Worm (Caenorhabditis elegans) whole organism, L4 larva: ENCODE results near the gene dnj-5.

ENCODE experiments used
- F37D6.2 ChIP-seq: sonication (generic microtip); optimal IDR thresholded peaks from 2 replicates; lab custom pipeline; 2016; ENCODE audit warnings: mild to moderate bottlenecking, missing genetic modification characterization, missing compliant biosample characterization
- R02D3.7 ChIP-seq: fragments of 150-350 bp; sonication (generic microtip); optimal IDR thresholded peaks from 3 replicates; lab custom pipeline; 2014; ENCODE audit warnings: missing biosample characterization, missing genetic modification characterization
- T26A8.4 ChIP-seq: fragments of 200-800 bp; sonication (Bioruptor generic); IDR thresholded peaks from 2 replicates; pipeline ENCODE4 v1.3.6; 2022; ENCODE audit warnings: missing genetic modification characterization, missing compliant biosample characterization
- Y75B8A.6 ChIP-seq: fragments of 200-800 bp; sonication (Bioruptor generic); IDR thresholded peaks from 2 replicates; pipeline ENCODE4 v1.3.6; 2022; ENCODE audit warnings: missing genetic modification reagents, missing genetic modification characterization, missing compliant biosample characterization
- aly-2 ChIP-seq: sonication (generic microtip); optimal IDR thresholded peaks from 2 replicates; lab custom pipeline; 2018; ENCODE audit warnings: missing biosample characterization, missing genetic modification characterization
- ceh-20 ChIP-seq: fragments of 200-800 bp; sonication (Bioruptor generic); IDR thresholded peaks from 2 replicates; pipeline ENCODE4 v1.3.6; 2022; ENCODE audit warnings: missing genetic modification reagents, missing genetic modification characterization, missing compliant biosample characterization
- ceh-28 ChIP-seq: fragments of 150-350 bp; optimal IDR thresholded peaks from 2 replicates; lab custom pipeline; 2014; ENCODE audit warnings: missing biosample characterization, missing genetic modification reagents, missing genetic modification characterization
- ceh-62 ChIP-seq: sonication (generic microtip); optimal IDR thresholded peaks from 2 replicates; lab custom pipeline; 2017; ENCODE audit warnings: missing biosample characterization, missing genetic modification characterization
- ces-1 ChIP-seq: fragments of 150-350 bp; sonication (generic microtip); optimal IDR thresholded peaks from 4 replicates; lab custom pipeline; 2014; ENCODE audit warnings: missing biosample characterization, missing genetic modification reagents, missing genetic modification characterization
- ctbp-1 ChIP-seq: fragments of 200-800 bp; sonication (Bioruptor generic); IDR thresholded peaks from 2 replicates; pipeline ENCODE4 v1.3.6; 2022; ENCODE audit warnings: missing genetic modification reagents, missing genetic modification characterization, missing compliant biosample characterization
- daf-16 ChIP-seq, 3 experiments: sonication (generic microtip); optimal IDR thresholded peaks; 2 replicates each; lab custom pipeline; 2016 to 2017; ENCODE audit warnings: missing genetic modification characterization in 3 of 3, missing genetic modification reagents in 3 of 3, mild to moderate bottlenecking in 2 of 3, missing compliant biosample characterization in 2 of 3, missing biosample characterization in 1 of 3, moderate library complexity in 1 of 3
- dmd-6 ChIP-seq: fragments of 200-800 bp; sonication (Bioruptor generic); IDR thresholded peaks from 2 replicates; pipeline ENCODE4 v1.3.6; 2022; ENCODE audit warnings: missing genetic modification reagents, missing genetic modification characterization, missing compliant biosample characterization
- dmd-8 ChIP-seq: fragments of 200-800 bp; sonication (Bioruptor generic); IDR thresholded peaks from 2 replicates; pipeline ENCODE4 v1.3.6; 2022; ENCODE audit warnings: missing genetic modification characterization, missing compliant biosample characterization
- dmd-9 ChIP-seq: fragments of 200-800 bp; sonication (Bioruptor generic); IDR thresholded peaks from 2 replicates; pipeline ENCODE4 v1.3.6; 2022; ENCODE audit warnings: missing genetic modification reagents, missing genetic modification characterization, missing compliant biosample characterization
- duxl-1 ChIP-seq: sonication (generic microtip); optimal IDR thresholded peaks from 2 replicates; lab custom pipeline; 2016; ENCODE audit warnings: mild to moderate bottlenecking, missing genetic modification characterization, moderate library complexity, missing compliant biosample characterization; ENCODE audit not compliant: poor library complexity
- dve-1 ChIP-seq: sonication (generic microtip); optimal IDR thresholded peaks from 2 replicates; lab custom pipeline; 2017; ENCODE audit warnings: antibody characterized with exemption, mild to moderate bottlenecking, missing genetic modification characterization, missing compliant biosample characterization; ENCODE audit not compliant: insufficient read depth
- egl-27 ChIP-seq: sonication (generic microtip); optimal IDR thresholded peaks from 3 replicates; lab custom pipeline; 2017; ENCODE audit warnings: missing biosample characterization, missing genetic modification reagents, missing genetic modification characterization
- egl-43 ChIP-seq: fragments of 200-800 bp; sonication (Bioruptor generic); IDR thresholded peaks from 2 replicates; pipeline ENCODE4 v1.3.6; 2022; ENCODE audit warnings: missing genetic modification reagents, missing genetic modification characterization, missing compliant biosample characterization
- fkh-10 ChIP-seq: fragments of 150-350 bp; optimal IDR thresholded peaks from 2 replicates; lab custom pipeline; 2014; ENCODE audit warnings: missing biosample characterization, missing genetic modification reagents, missing genetic modification characterization
- hlh-11 ChIP-seq: fragments of 200-800 bp; sonication (Bioruptor generic); optimal IDR thresholded peaks from 2 replicates; lab custom pipeline; 2018; ENCODE audit warnings: mild to moderate bottlenecking, missing genetic modification characterization, missing compliant biosample characterization
- hlh-30 ChIP-seq: sonication (generic microtip); optimal IDR thresholded peaks from 2 replicates; lab custom pipeline; 2017; ENCODE audit warnings: antibody characterized with exemption, mild to moderate bottlenecking, missing genetic modification characterization, missing compliant biosample characterization; ENCODE audit not compliant: insufficient read depth
- hmg-1.1 ChIP-seq: fragments of 200-800 bp; sonication (Bioruptor generic); IDR thresholded peaks from 2 replicates; pipeline ENCODE4 v1.3.6; 2022; ENCODE audit warnings: missing genetic modification reagents, missing genetic modification characterization, missing compliant biosample characterization
- lim-7 ChIP-seq: fragments of 200-800 bp; sonication (Bioruptor generic); IDR thresholded peaks from 2 replicates; pipeline ENCODE4 v1.3.6; 2022; ENCODE audit warnings: missing genetic modification characterization, missing compliant biosample characterization
- lin-1 ChIP-seq: fragments of 200-800 bp; sonication (Bioruptor generic); IDR thresholded peaks from 2 replicates; pipeline ENCODE4 v1.3.6; 2022; ENCODE audit warnings: missing genetic modification reagents, missing genetic modification characterization, missing compliant biosample characterization
- lin-29 ChIP-seq: fragments of 200-800 bp; sonication (Bioruptor generic); IDR thresholded peaks from 2 replicates; pipeline ENCODE4 v1.3.6; 2022; ENCODE audit warnings: missing genetic modification reagents, missing genetic modification characterization, missing compliant biosample characterization
- lin-39 ChIP-seq: fragments of 150-350 bp; optimal IDR thresholded peaks from 2 replicates; lab custom pipeline; 2014; ENCODE audit warnings: missing biosample characterization, missing genetic modification reagents, missing genetic modification characterization
- lir-3 ChIP-seq: sonication (generic microtip); optimal IDR thresholded peaks from 2 replicates; lab custom pipeline; 2016; ENCODE audit warnings: mild to moderate bottlenecking, missing genetic modification characterization, missing compliant biosample characterization
- mdl-1 ChIP-seq, 2 experiments: fragments of 150-350 bp in 1 of 2; sonication (generic microtip) in 1 of 2; optimal IDR thresholded peaks; 2 replicates each; lab custom pipeline; 2014 to 2017; ENCODE audit warnings: missing biosample characterization in 2 of 2, missing genetic modification characterization in 2 of 2
- mdt-29 ChIP-seq: fragments of 200-800 bp; sonication (Bioruptor generic); IDR thresholded peaks from 2 replicates; pipeline ENCODE4 v1.3.6; 2022; ENCODE audit warnings: missing genetic modification reagents, missing genetic modification characterization, missing compliant biosample characterization
- mep-1 ChIP-seq: fragments of 150-350 bp; sonication (generic microtip); optimal IDR thresholded peaks from 3 replicates; lab custom pipeline; 2014; ENCODE audit warnings: missing biosample characterization, missing genetic modification characterization
- mes-2 ChIP-seq: sonication (generic microtip); optimal IDR thresholded peaks from 2 replicates; lab custom pipeline; 2016; ENCODE audit warnings: missing genotype, mild to moderate bottlenecking, missing genetic modification characterization, missing compliant biosample characterization; ENCODE audit not compliant: poor library complexity, severe bottlenecking
- mxl-2 ChIP-seq: fragments of 200-800 bp; sonication (Bioruptor generic); conservative IDR thresholded peaks from 2 replicates; pipeline ENCODE4 v1.3.6; 2022; ENCODE audit warnings: missing genetic modification reagents, missing genetic modification characterization, missing compliant biosample characterization
- nhr-111 ChIP-seq: fragments of 200-800 bp; sonication (Bioruptor generic); optimal IDR thresholded peaks from 2 replicates; lab custom pipeline; 2018; ENCODE audit warnings: mild to moderate bottlenecking, missing genetic modification characterization, missing compliant biosample characterization
- nhr-41 ChIP-seq: fragments of 200-800 bp; sonication (Bioruptor generic); IDR thresholded peaks from 2 replicates; pipeline ENCODE4 v1.3.6; 2022; ENCODE audit warnings: missing genetic modification reagents, missing genetic modification characterization, missing compliant biosample characterization
- nhr-42 ChIP-seq: fragments of 200-800 bp; sonication (Bioruptor generic); IDR thresholded peaks from 2 replicates; pipeline ENCODE4 v1.3.6; 2022; ENCODE audit warnings: missing genetic modification characterization, missing compliant biosample characterization
- nhr-48 ChIP-seq: sonication (generic microtip); optimal IDR thresholded peaks from 2 replicates; lab custom pipeline; 2016; ENCODE audit warnings: mild to moderate bottlenecking, missing genetic modification characterization, missing compliant biosample characterization
- nhr-6 ChIP-seq: fragments of 150-350 bp; optimal IDR thresholded peaks from 2 replicates; lab custom pipeline; 2014; ENCODE audit warnings: missing biosample characterization, missing genetic modification characterization
- nhr-77 ChIP-seq: fragments of 150-350 bp; optimal IDR thresholded peaks from 2 replicates; lab custom pipeline; 2014; ENCODE audit warnings: missing biosample characterization, missing genetic modification characterization
- pqm-1 ChIP-seq: sonication (generic microtip); optimal IDR thresholded peaks from 2 replicates; lab custom pipeline; 2017; ENCODE audit warnings: missing biosample characterization, missing genetic modification characterization
- rbr-2 ChIP-seq: sonication (generic microtip); optimal IDR thresholded peaks from 2 replicates; lab custom pipeline; 2016; ENCODE audit warnings: missing genotype, missing genetic modification characterization, missing compliant biosample characterization
- sdz-12 ChIP-seq: fragments of 200-800 bp; sonication (Bioruptor generic); optimal IDR thresholded peaks from 2 replicates; lab custom pipeline; 2018; ENCODE audit warnings: mild to moderate bottlenecking, missing genetic modification characterization, missing compliant biosample characterization
- set-16 ChIP-seq: fragments of 200-800 bp; sonication (Bioruptor generic); IDR thresholded peaks from 2 replicates; pipeline ENCODE4 v1.3.6; 2022; ENCODE audit warnings: missing genetic modification reagents, missing genetic modification characterization, missing compliant biosample characterization
- snpc-1.2 ChIP-seq: fragments of 200-800 bp; sonication (Bioruptor generic); IDR thresholded peaks from 2 replicates; pipeline ENCODE4 v1.3.6; 2022; ENCODE audit warnings: missing genetic modification reagents, missing genetic modification characterization, missing compliant biosample characterization
- snpc-4 ChIP-seq: fragments of 150-350 bp; optimal IDR thresholded peaks from 2 replicates; lab custom pipeline; 2014; ENCODE audit warnings: missing biosample characterization, missing genetic modification characterization
- tag-97 ChIP-seq: fragments of 200-800 bp; sonication (Bioruptor generic); IDR thresholded peaks from 2 replicates; pipeline ENCODE4 v1.3.6; 2022; ENCODE audit warnings: missing genetic modification characterization, missing compliant biosample characterization
- tra-1 ChIP-seq: fragments of 200-800 bp; sonication (Bioruptor generic); IDR thresholded peaks from 2 replicates; pipeline ENCODE4 v1.3.6; 2022; ENCODE audit warnings: missing genetic modification reagents, missing genetic modification characterization, missing compliant biosample characterization
- unc-39 ChIP-seq: sonication (generic microtip); optimal IDR thresholded peaks from 2 replicates; lab custom pipeline; 2017; ENCODE audit warnings: missing biosample characterization, missing genetic modification characterization
- zag-1 ChIP-seq: fragments of 150-350 bp; optimal IDR thresholded peaks from 2 replicates; lab custom pipeline; 2014; ENCODE audit warnings: missing biosample characterization, missing genetic modification characterization
- zfp-2 ChIP-seq: sonication (generic microtip); optimal IDR thresholded peaks from 2 replicates; lab custom pipeline; 2016; ENCODE audit warnings: mild to moderate bottlenecking, missing genetic modification characterization, missing compliant biosample characterization
- zip-2 ChIP-seq: fragments of 150-350 bp; optimal IDR thresholded peaks from 2 replicates; lab custom pipeline; 2014; ENCODE audit warnings: missing biosample characterization, missing genetic modification characterization

dnj-5 gene

ce11 chrII:6884568-6884967 lies 26.5 kb upstream of the dnj-5 start (continued):
- TF ChIP-seq rbr-2 (no peak), aly-2 (tag; lab: Kevin White, UChicago) (no peak), duxl-1 (tag; lab: Kevin White, UChicago) (no peak), hlh-30 (tag; lab: Kevin White, UChicago) (no peak), hmg-1.1 (GFP tag; lab: Robert Waterston, UW) (no peak)

- TF ChIP-seq ceh-20 (GFP tag; lab: Robert Waterston, UW) (peak; percentile 44; the same call in 1 of the 2 replicates), lin-29 (GFP tag; lab: Robert Waterston, UW) (no peak), mes-2 (tag; lab: Kevin White, UChicago) (no peak), unc-39 (tag; lab: Kevin White, UChicago) (no peak), nhr-111 (GFP tag; lab: Kevin White, UChicago) (no peak), fkh-10 (no peak), egl-27 (tag; lab: Kevin White, UChicago) (no peak), lin-1 (peak; percentile 61; the same call in 1 of the 2 replicates), set-16 (GFP tag; lab: Robert Waterston, UW) (no peak), pqm-1 (tag; lab: Kevin White, UChicago) (peak; percentile 93), Y75B8A.6 (GFP tag; lab: Robert Waterston, UW) (no peak), ceh-28 (tag; lab: Kevin White, UChicago) (no peak), mxl-2 (GFP tag; lab: Robert Waterston, UW) (no peak), lir-3 (tag; lab: Kevin White, UChicago) (no peak), ctbp-1 (GFP tag; lab: Robert Waterston, UW) (no peak), ceh-62 (tag; lab: Kevin White, UChicago) (no peak), egl-43 (GFP tag; lab: Robert Waterston, UW) (no peak), daf-16 (GFP tag; optimal IDR thresholded peaks at IDR 0.05; lab: Kevin White, UChicago) (no peak), daf-16 (tag; optimal IDR thresholded peaks at IDR 0.05; lab: Kevin White, UChicago) (peak; percentile 43), mdt-29 (GFP tag; lab: Robert Waterston, UW) (no peak), hlh-11 (tag; lab: Kevin White, UChicago) (peak; percentile 39), nhr-48 (tag; lab: Kevin White, UChicago) (no peak), R02D3.7 (no peak), nhr-41 (no peak), zip-2 (tag; lab: Kevin White, UChicago) (no peak), zag-1 (tag; lab: Kevin White, UChicago) (no peak), mdl-1 (tag; optimal IDR thresholded peaks at IDR 0.05; lab: Kevin White, UChicago) (no peak), T26A8.4 (GFP tag; lab: Robert Waterston, UW) (no peak), nhr-6 (tag; lab: Kevin White, UChicago) (no peak), nhr-77 (tag; lab: Kevin White, UChicago) (peak; percentile 9), snpc-4 (no peak), lin-39 (no peak), lim-7 (no peak), nhr-42 (GFP tag; lab: Robert Waterston, UW) (no peak), F37D6.2 (tag; lab: Kevin White, UChicago) (no peak), ces-1 (GFP tag; lab: Kevin White, UChicago) (no peak), sdz-12 (GFP tag; lab: Kevin White, UChicago) (no peak), dve-1 (peak; percentile 48), snpc-1.2 (GFP tag; lab: Robert Waterston, UW) (no peak), dmd-6 (GFP tag; lab: Robert Waterston, UW) (peak; percentile 54), tra-1 (no peak), tag-97 (GFP tag; lab: Robert Waterston, UW) (no peak), dmd-8 (GFP tag; lab: Robert Waterston, UW) (no peak), zfp-2 (tag; lab: Kevin White, UChicago) (no peak), mep-1 (tag; lab: Kevin White, UChicago) (no peak), dmd-9 (GFP tag; lab: Robert Waterston, UW) (no peak)
Observed at ce11 chrII:6883716-6884115, 25.6 kb upstream of the dnj-5 start, which contains the start of gene pmp-1. Gene pmp-1, minus strand, starts transcription at chrII:6883754.
